Fruit fly (Drosophila melanogaster): ENCODE measurements around the gene Inx5.

DNA sequence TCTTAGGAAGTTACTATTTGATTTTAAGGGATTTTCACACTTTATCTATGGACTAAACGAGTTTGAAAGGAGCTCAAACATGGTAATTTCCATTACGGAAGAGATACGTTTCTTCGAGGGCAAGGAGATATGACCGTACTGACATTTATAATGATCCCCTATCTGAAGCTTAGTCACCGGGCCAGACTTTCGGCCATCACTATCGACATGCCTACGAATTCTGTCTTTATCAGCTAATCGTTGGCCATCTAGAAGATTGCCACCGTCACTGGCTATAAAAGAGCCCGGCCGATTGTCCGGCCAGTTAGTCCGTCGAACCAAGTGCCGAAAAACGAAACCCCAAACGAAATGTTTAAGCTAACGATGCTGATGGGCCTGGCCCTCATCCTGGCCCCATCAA lies 44.5 kb upstream of the Inx5 start, which contains the start of gene Muc18B:
- no peak for TF ChIP-seq psq (optimal IDR thresholded peaks at IDR 0.05)
- TF ChIP-seq usp (GFP tag; optimal IDR thresholded peaks at IDR 0.05), result no peak
- TF ChIP-seq Dll (optimal IDR thresholded peaks at IDR 0.05), result no peak
- TF ChIP-seq EcR (GFP tag; optimal IDR thresholded peaks at IDR 0.05), result no peak

Data from whole organism.